Fruit fly (Drosophila melanogaster): ENCODE data around the gene CG3345.
A peak's percentile ranks its signal among the peaks of the same experiment; 100 is the strongest.

The CG3345 gene

DNA sequence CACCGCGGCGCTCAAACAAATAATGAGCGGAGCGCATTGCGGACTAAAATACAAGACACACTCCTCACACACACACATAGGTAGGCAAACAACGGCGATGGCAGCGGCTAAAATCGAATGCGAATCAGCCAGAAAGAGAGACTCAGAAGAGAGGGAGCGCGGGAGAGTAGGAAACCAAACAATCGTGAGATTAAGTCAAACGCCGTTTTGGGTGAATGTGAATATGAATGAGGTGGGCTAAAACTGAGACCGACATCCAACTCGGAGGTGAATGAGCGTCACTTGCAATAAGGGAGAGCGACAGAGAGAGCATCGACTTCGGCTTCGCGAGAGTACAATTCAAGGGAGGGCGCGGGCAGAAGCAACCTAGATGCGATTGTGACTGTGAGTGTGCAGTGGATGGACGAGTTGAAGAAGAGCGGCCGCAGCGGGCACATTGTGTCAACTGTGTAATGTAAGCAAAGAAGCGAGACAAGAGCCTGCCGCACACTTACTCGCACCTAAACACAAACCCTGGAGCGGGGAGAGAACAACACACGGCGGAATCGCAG is 46.9 kb upstream of the CG3345 start (continued):
- TF ChIP-seq CG6254 (GFP tag; optimal IDR thresholded peaks at IDR 0.05), result peak; percentile 19
- no peak for TF ChIP-seq Ptx1 (GFP tag; IDR thresholded peaks at IDR 0.05)
- TF ChIP-seq CG2120 (GFP tag; optimal IDR thresholded peaks at IDR 0.05), result no peak
- peak; percentile 5; the same call in 1 of the 2 replicates for TF ChIP-seq CG6689 (GFP tag; IDR thresholded peaks at IDR 0.05)
- no peak for TF ChIP-seq NfI (GFP tag; optimal IDR thresholded peaks at IDR 0.05)
- TF ChIP-seq onecut (GFP tag; IDR thresholded peaks at IDR 0.05), result peak; percentile 27; the same call in 1 of the 2 replicates
- TF ChIP-seq NC2β (GFP tag; optimal IDR thresholded peaks at IDR 0.05), result no peak
- peak; percentile 32 for TF ChIP-seq CG12219 (GFP tag; optimal IDR thresholded peaks at IDR 0.05)
- peak; percentile 27 for TF ChIP-seq sd (tag; optimal IDR thresholded peaks at IDR 0.05)
- TF ChIP-seq Doc2 (GFP tag; IDR thresholded peaks at IDR 0.05), result no peak
- peak; percentile 29; the same call in 1 of the 2 replicates for TF ChIP-seq CG4360 (GFP tag; IDR thresholded peaks at IDR 0.05)
- 0 out of 3 replicates have a peak, but pooled peaks have one; percentile 37 for TF ChIP-seq CG34224 (GFP tag; IDR thresholded peaks at IDR 0.05; ENCODE audit: partially characterized antibody)
- TF ChIP-seq Ada2b (GFP tag; IDR thresholded peaks at IDR 0.05), result no peak
- peak in 1 of 2 experiments; percentile 9 for TF ChIP-seq Pdp1 (GFP tag; optimal IDR thresholded peaks at IDR 0.05)
- TF ChIP-seq CG12155 (GFP tag; optimal IDR thresholded peaks at IDR 0.05), result peak; percentile 80
- no peak for TF ChIP-seq pan (optimal IDR thresholded peaks at IDR 0.05)
- TF ChIP-seq pan (GFP tag; optimal IDR thresholded peaks at IDR 0.05 in 1 of 2, IDR thresholded peaks at IDR 0.05 in 1 of 2), result peak in 1 of 2 experiments; percentile 23
- TF ChIP-seq esg (GFP tag; conservative IDR thresholded peaks at IDR 0.05), result no peak
- peak; percentile 54; the same call in 1 of the 4 replicates for TF ChIP-seq Dll (GFP tag; IDR thresholded peaks at IDR 0.05; ENCODE audit: partially characterized antibody)
- TF ChIP-seq hbn (GFP tag; IDR thresholded peaks at IDR 0.05; ENCODE audit: partially characterized antibody), result peak; percentile 57; the same call in 1 of the 2 replicates
- peak; percentile 43; the same call in 1 of the 3 replicates for TF ChIP-seq Doc3 (GFP tag; IDR thresholded peaks at IDR 0.05; ENCODE audit: partially characterized antibody)
- no peak for TF ChIP-seq Hr78 (GFP tag; optimal IDR thresholded peaks at IDR 0.05)
- no peak for TF ChIP-seq CG13775 (GFP tag; optimal IDR thresholded peaks at IDR 0.05)
- no peak for TF ChIP-seq CG18599 (GFP tag; optimal IDR thresholded peaks at IDR 0.05)
- no peak for TF ChIP-seq MESR4 (GFP tag; optimal IDR thresholded peaks at IDR 0.05)
- peak; percentile 18 for TF ChIP-seq CG17385 (GFP tag; optimal IDR thresholded peaks at IDR 0.05)
- 0 out of 2 replicates have a peak, but pooled peaks have one; percentile 11 for TF ChIP-seq gsb (GFP tag; IDR thresholded peaks at IDR 0.05)
- TF ChIP-seq CG17912 (GFP tag; optimal IDR thresholded peaks at IDR 0.05), result peak; percentile 16
- peak; percentile 12 for TF ChIP-seq CG6854 (GFP tag; optimal IDR thresholded peaks at IDR 0.05)
- TF ChIP-seq twi (tag; optimal IDR thresholded peaks at IDR 0.05), result no peak
- TF ChIP-seq cg (GFP tag; optimal IDR thresholded peaks at IDR 0.05), result peak; percentile 85
- TF ChIP-seq Bteb2 (GFP tag; optimal IDR thresholded peaks at IDR 0.05), result no peak
- no peak for TF ChIP-seq btn (GFP tag; optimal IDR thresholded peaks at IDR 0.05)
- TF ChIP-seq CG17186 (GFP tag; optimal IDR thresholded peaks at IDR 0.05), result no peak
- no peak for TF ChIP-seq Xbp1 (GFP tag; optimal IDR thresholded peaks at IDR 0.05)
- TF ChIP-seq emc (GFP tag; optimal IDR thresholded peaks at IDR 0.05), result no peak
- TF ChIP-seq ken (GFP tag; IDR thresholded peaks at IDR 0.05), result peak; percentile 55; the same call in 1 of the 3 replicates
- TF ChIP-seq salm (tag; optimal IDR thresholded peaks at IDR 0.05), result peak; percentile 33
- TF ChIP-seq Ets65A (GFP tag), result no peak
- TF ChIP-seq CG15601 (tag; optimal IDR thresholded peaks at IDR 0.05), result peak; percentile 18
- TF ChIP-seq CG8089 (GFP tag; optimal IDR thresholded peaks at IDR 0.05), result no peak
- TF ChIP-seq nmo (GFP tag; optimal IDR thresholded peaks at IDR 0.05), result no peak
- TF ChIP-seq phol (tag; optimal IDR thresholded peaks at IDR 0.05), result no peak
- peak; percentile 75 for TF ChIP-seq oc (tag; optimal IDR thresholded peaks at IDR 0.05)
- peak; percentile 10 for TF ChIP-seq CG9876 (GFP tag; optimal IDR thresholded peaks at IDR 0.05)
- TF ChIP-seq CG2199 (GFP tag; IDR thresholded peaks at IDR 0.05), result peak; percentile 73; the same call in 2 of the 3 replicates
- peak; percentile 40; the same call in 2 of the 3 replicates for TF ChIP-seq ci (GFP tag; IDR thresholded peaks at IDR 0.05)
- peak; percentile 17 for TF ChIP-seq CG17829 (tag; optimal IDR thresholded peaks at IDR 0.05)
- TF ChIP-seq CG18262 (tag; optimal IDR thresholded peaks at IDR 0.05), result peak; percentile 11
